Worm (Caenorhabditis elegans): ENCODE data around the gene C03A7.13.

DNA sequence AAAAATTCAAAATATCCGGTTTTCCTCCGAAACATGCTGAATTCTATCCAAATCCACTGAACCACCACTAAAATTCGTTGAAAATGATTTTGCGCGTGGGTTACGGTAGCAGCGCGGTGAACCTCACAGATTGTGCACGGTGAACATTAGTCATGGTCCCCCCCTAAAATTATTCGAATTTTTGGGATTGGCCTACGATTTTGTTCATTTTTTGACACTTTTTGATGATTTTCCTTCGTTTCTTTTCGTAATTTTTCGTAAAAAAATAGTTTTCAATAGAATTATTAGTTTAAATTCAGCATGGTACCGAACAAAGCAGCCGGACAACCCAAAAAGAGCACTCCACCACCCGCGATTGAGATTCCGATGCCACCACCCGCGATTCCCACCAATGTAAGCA, 10.7 kb downstream of the C03A7.13 start, which contains the start of gene C03A7.2:
- no peak for TF ChIP-seq zag-1 (tag; optimal IDR thresholded peaks at IDR 0.05)
- no peak for TF ChIP-seq tbx-2 (tag; optimal IDR thresholded peaks at IDR 0.05)
- no peak for TF ChIP-seq nfya-1 (tag; optimal IDR thresholded peaks at IDR 0.05; ENCODE audit: insufficient read depth)
- no peak for TF ChIP-seq lin-39 (tag; optimal IDR thresholded peaks at IDR 0.05)
- TF ChIP-seq sea-2 (GFP tag; optimal IDR thresholded peaks at IDR 0.05), result no peak
- no peak for TF ChIP-seq ama-1 (optimal IDR thresholded peaks at IDR 0.05)
- TF ChIP-seq unc-62 (GFP tag; optimal IDR thresholded peaks at IDR 0.05), result no peak
- no peak for TF ChIP-seq ztf-11 (tag; optimal IDR thresholded peaks at IDR 0.05)
- no peak for TF ChIP-seq skn-1 (tag; optimal IDR thresholded peaks at IDR 0.05)
- TF ChIP-seq fkh-2 (tag; optimal IDR thresholded peaks at IDR 0.05), result no peak
- no peak for TF ChIP-seq fos-1 (tag; optimal IDR thresholded peaks at IDR 0.05)
- TF ChIP-seq mml-1 (tag; optimal IDR thresholded peaks at IDR 0.05), result no peak

All from whole organism, L3 larva.